Fruit fly (Drosophila melanogaster): Measurements from ENCODE around the gene Plap.

dm6 chr2L:1147656-1148055 is 22.5 kb downstream of the Plap start:
- TF ChIP-seq h (optimal IDR thresholded peaks at IDR 0.05) (no peak), insv (optimal IDR thresholded peaks at IDR 0.05) (no peak), psq (optimal IDR thresholded peaks at IDR 0.05) (no peak), Sin3A (optimal IDR thresholded peaks at IDR 0.05) (no peak), ttk (optimal IDR thresholded peaks at IDR 0.05) (no peak), Myc (optimal IDR thresholded peaks at IDR 0.05) (no peak)
